Worm (Caenorhabditis elegans): Measurements from ENCODE around the gene ZK686.2.

- no peak for TF ChIP-seq ama-1 (optimal IDR thresholded peaks at IDR 0.05)
- TF ChIP-seq egl-27 (tag; optimal IDR thresholded peaks at IDR 0.05), result peak; percentile 2
- no peak for TF ChIP-seq unc-62 (GFP tag; optimal IDR thresholded peaks at IDR 0.05)
- TF ChIP-seq skn-1 (tag; optimal IDR thresholded peaks at IDR 0.05), result no peak
- peak; percentile 19 for TF ChIP-seq fos-1 (tag; optimal IDR thresholded peaks at IDR 0.05)
- no peak for TF ChIP-seq nhr-77 (tag; optimal IDR thresholded peaks at IDR 0.05)
- no peak for TF ChIP-seq lin-39 (tag; optimal IDR thresholded peaks at IDR 0.05)
- TF ChIP-seq nhr-237 (tag; optimal IDR thresholded peaks at IDR 0.05), result no peak
- TF ChIP-seq R02D3.7 (tag; optimal IDR thresholded peaks at IDR 0.05), result no peak
- no peak for TF ChIP-seq aly-2 (tag; optimal IDR thresholded peaks at IDR 0.05)
- peak; percentile 39 for TF ChIP-seq mab-5 (tag; optimal IDR thresholded peaks at IDR 0.05)
Measured at ce11 chrIII:7724433-7724832, 41.4 kb downstream of the ZK686.2 start.
